Worm (Caenorhabditis elegans): Measurements from ENCODE around the gene ntl-9.

ce11 chrIII:4956566-4956965 lies 12.3 kb downstream of the ntl-9 start, which contains the start of gene C26E6.1:
- TF ChIP-seq ceh-48 (tag; optimal IDR thresholded peaks at IDR 0.05) = no peak
- no peak for TF ChIP-seq pag-3 (tag; optimal IDR thresholded peaks at IDR 0.05; ENCODE audit: borderline replicate concordance)
